Fruit fly (Drosophila melanogaster) whole organism, embryonic: Measurements from ENCODE around the gene CG13043.
A peak's percentile ranks its signal among the peaks of the same experiment; 100 is the strongest.

Experiments
- Adf1 ChIP-seq: fragments of 200-800 bp; sonication (Bioruptor generic); IDR thresholded peaks from 2 replicates; pipeline ENCODE4 v1.3.6; 2022; ENCODE audit warnings: missing biosample characterization, missing genetic modification characterization
- Atf6 ChIP-seq: fragments of 200-800 bp; sonication (Bioruptor generic); IDR thresholded peaks from 2 replicates; pipeline ENCODE4 v1.3.6; 2022; ENCODE audit warnings: missing biosample characterization, missing genetic modification characterization
- Blimp-1 ChIP-seq: fragments of 200-800 bp; sonication (Bioruptor generic); optimal IDR thresholded peaks from 3 replicates; lab custom pipeline; 2018; ENCODE audit warnings: missing biosample characterization, missing genetic modification characterization, mild to moderate bottlenecking, moderate library complexity, missing genetic modification reagents
- CG10462 ChIP-seq: fragments of 200-800 bp; sonication (Bioruptor generic); optimal IDR thresholded peaks from 2 replicates; lab custom pipeline; 2016; ENCODE audit warnings: missing biosample characterization, missing genetic modification characterization
- CG10565 ChIP-seq: fragments of 200-800 bp; sonication (Bioruptor generic); optimal IDR thresholded peaks from 3 replicates; lab custom pipeline; 2016; ENCODE audit warnings: missing biosample characterization, mild to moderate bottlenecking, missing genetic modification characterization
- CG11398 ChIP-seq: fragments of 200-800 bp; sonication (Bioruptor generic); optimal IDR thresholded peaks from 2 replicates; lab custom pipeline; 2016; ENCODE audit warnings: missing biosample characterization, missing genetic modification characterization
- CG11504 ChIP-seq: fragments of 200-800 bp; sonication (Bioruptor generic); optimal IDR thresholded peaks from 3 replicates; lab custom pipeline; 2019; ENCODE audit warnings: missing biosample characterization, mild to moderate bottlenecking, missing genetic modification characterization, moderate library complexity
- CG12155 ChIP-seq: fragments of 200-800 bp; sonication (Bioruptor generic); optimal IDR thresholded peaks from 3 replicates; lab custom pipeline; 2016; ENCODE audit warnings: missing biosample characterization, missing genetic modification characterization
- CG13424 ChIP-seq: fragments of 200-800 bp; sonication (Bioruptor generic); optimal IDR thresholded peaks from 2 replicates; lab custom pipeline; 2019; ENCODE audit warnings: missing biosample characterization, mild to moderate bottlenecking, missing genetic modification characterization, moderate library complexity
- CG14441 ChIP-seq: fragments of 200-800 bp; sonication (Bioruptor generic); IDR thresholded peaks from 2 replicates; pipeline ENCODE4 v1.3.6; 2022; ENCODE audit warnings: missing biosample characterization, missing genetic modification characterization
- CG15269 ChIP-seq: fragments of 200-800 bp; sonication (Bioruptor generic); optimal IDR thresholded peaks from 2 replicates; lab custom pipeline; 2018; ENCODE audit warnings: missing biosample characterization, mild to moderate bottlenecking, missing genetic modification characterization, moderate library complexity
- CG1647 ChIP-seq: fragments of 200-800 bp; sonication (Bioruptor generic); optimal IDR thresholded peaks from 3 replicates; lab custom pipeline; 2016; ENCODE audit warnings: missing biosample characterization, missing genetic modification characterization
- CG2678 ChIP-seq: fragments of 200-800 bp; sonication (Bioruptor generic); optimal IDR thresholded peaks from 3 replicates; lab custom pipeline; 2019; ENCODE audit warnings: missing biosample characterization, mild to moderate bottlenecking, missing genetic modification characterization, moderate library complexity
- CG32532 ChIP-seq: fragments of 200-800 bp; sonication (Bioruptor generic); IDR thresholded peaks from 2 replicates; pipeline ENCODE4 v1.3.6; 2022; ENCODE audit warnings: missing biosample characterization, missing genetic modification characterization
- CG7556 ChIP-seq: fragments of 200-800 bp; sonication (Bioruptor generic); optimal IDR thresholded peaks from 2 replicates; lab custom pipeline; 2017; ENCODE audit warnings: missing biosample characterization, mild to moderate bottlenecking, missing genetic modification characterization
- CG7839 ChIP-seq: fragments of 200-800 bp; sonication (Bioruptor generic); optimal IDR thresholded peaks from 3 replicates; lab custom pipeline; 2018; ENCODE audit warnings: missing biosample characterization, mild to moderate bottlenecking, missing genetic modification characterization, moderate library complexity
- CG8089 ChIP-seq: fragments of 200-800 bp; sonication (Bioruptor generic); optimal IDR thresholded peaks from 3 replicates; lab custom pipeline; 2016; ENCODE audit warnings: missing biosample characterization, missing genetic modification characterization
- CG9437 ChIP-seq: fragments of 200-800 bp; sonication (Bioruptor generic); optimal IDR thresholded peaks from 2 replicates; lab custom pipeline; 2018; ENCODE audit warnings: missing biosample characterization, mild to moderate bottlenecking, missing genetic modification characterization
- CTCF ChIP-seq: fragments of 200-800 bp; sonication (Bioruptor generic); optimal IDR thresholded peaks from 2 replicates; lab custom pipeline; 2017; ENCODE audit warnings: missing biosample characterization, mild to moderate bottlenecking, missing genetic modification characterization, moderate library complexity
- Deaf1 ChIP-seq: fragments of 200-800 bp; optimal IDR thresholded peaks from 3 replicates; lab custom pipeline; 2019; ENCODE audit warnings: missing biosample characterization, mild to moderate bottlenecking, missing genetic modification characterization, moderate library complexity
- Doc2 ChIP-seq: fragments of 200-800 bp; sonication (Bioruptor generic); IDR thresholded peaks from 2 replicates; pipeline ENCODE4 v1.3.6; 2022; ENCODE audit warnings: missing biosample characterization, missing genetic modification characterization
- Doc3 ChIP-seq: fragments of 200-800 bp; sonication (Bioruptor generic); IDR thresholded peaks from 3 replicates; pipeline ENCODE4 v1.3.6; 2022; ENCODE audit warnings: missing biosample characterization, missing genetic modification characterization; ENCODE audit not compliant: partially characterized antibody
- H2.0 ChIP-seq: fragments of 200-800 bp; sonication (Bioruptor generic); IDR thresholded peaks from 2 replicates; pipeline ENCODE4 v1.3.6; 2022; ENCODE audit warnings: missing biosample characterization, missing genetic modification characterization
- Hr51 ChIP-seq, 2 experiments: fragments of 200-800 bp; sonication (Bioruptor generic); optimal IDR thresholded peaks; 2 replicates in 1 of 2; 3 replicates in 1 of 2; lab custom pipeline; 2016 to 2018; ENCODE audit warnings: missing biosample characterization in 2 of 2, missing genetic modification characterization in 2 of 2, mild to moderate bottlenecking in 1 of 2, moderate library complexity in 1 of 2
- Jarid2 ChIP-seq: fragments of 200-800 bp; sonication (Bioruptor generic); optimal IDR thresholded peaks from 3 replicates; lab custom pipeline; 2017; ENCODE audit warnings: mild to moderate bottlenecking, missing biosample characterization, missing genetic modification reagents, missing genetic modification characterization
- MESR4 ChIP-seq: fragments of 200-800 bp; sonication (Bioruptor generic); optimal IDR thresholded peaks from 2 replicates; lab custom pipeline; 2018; ENCODE audit warnings: missing biosample characterization, mild to moderate bottlenecking, missing genetic modification characterization, moderate library complexity
- Mad ChIP-seq: fragments of 200-800 bp; sonication (Bioruptor generic); optimal IDR thresholded peaks from 2 replicates; lab custom pipeline; 2016; ENCODE audit warnings: missing biosample characterization, missing genetic modification characterization
- Oli ChIP-seq: fragments of 200-800 bp; sonication (Bioruptor generic); optimal IDR thresholded peaks from 2 replicates; lab custom pipeline; 2018; ENCODE audit warnings: missing biosample characterization, mild to moderate bottlenecking, missing genetic modification characterization, moderate library complexity
- PHDP ChIP-seq: fragments of 200-800 bp; sonication (Bioruptor generic); optimal IDR thresholded peaks from 3 replicates; lab custom pipeline; 2018; ENCODE audit warnings: missing biosample characterization, mild to moderate bottlenecking, missing genetic modification characterization, moderate library complexity
- Ptx1 ChIP-seq: fragments of 200-800 bp; sonication (Bioruptor generic); IDR thresholded peaks from 2 replicates; pipeline ENCODE4 v1.3.6; 2022; ENCODE audit warnings: missing biosample characterization, missing genetic modification characterization
- Sox100B ChIP-seq: fragments of 200-800 bp; sonication (Bioruptor generic); optimal IDR thresholded peaks from 3 replicates; lab custom pipeline; 2018; ENCODE audit warnings: missing biosample characterization, mild to moderate bottlenecking, missing genetic modification characterization
- Sox102F ChIP-seq: fragments of 200-800 bp; sonication (Bioruptor generic); optimal IDR thresholded peaks from 2 replicates; lab custom pipeline; 2018; ENCODE audit warnings: missing biosample characterization, mild to moderate bottlenecking, missing genetic modification characterization, moderate library complexity
- Spps ChIP-seq: fragments of 200-800 bp; sonication (Bioruptor generic); optimal IDR thresholded peaks from 2 replicates; lab custom pipeline; 2018; ENCODE audit warnings: missing biosample characterization, mild to moderate bottlenecking, missing genetic modification characterization
- cato ChIP-seq: fragments of 200-800 bp; sonication (Bioruptor generic); optimal IDR thresholded peaks from 2 replicates; lab custom pipeline; 2016; ENCODE audit warnings: missing biosample characterization, missing genetic modification characterization, borderline replicate concordance
- ci ChIP-seq: fragments of 200-800 bp; sonication (Bioruptor generic); IDR thresholded peaks from 3 replicates; pipeline ENCODE4 v1.3.6; 2022; ENCODE audit warnings: missing biosample characterization, missing genetic modification characterization
- dmrt99B ChIP-seq: fragments of 200-800 bp; sonication (Bioruptor generic); optimal IDR thresholded peaks from 2 replicates; lab custom pipeline; 2018; ENCODE audit warnings: missing biosample characterization, mild to moderate bottlenecking, missing genetic modification characterization, moderate library complexity
- dysf ChIP-seq: fragments of 200-800 bp; sonication (Bioruptor generic); IDR thresholded peaks from 3 replicates; pipeline ENCODE4 v1.3.6; 2022; ENCODE audit warnings: missing biosample characterization, missing genetic modification characterization
- gem ChIP-seq: fragments of 200-800 bp; sonication (Bioruptor generic); optimal IDR thresholded peaks from 2 replicates; lab custom pipeline; 2019; ENCODE audit warnings: missing biosample characterization, mild to moderate bottlenecking, missing genetic modification characterization, moderate library complexity
- gsb-n ChIP-seq: fragments of 200-800 bp; sonication (Bioruptor generic); optimal IDR thresholded peaks from 3 replicates; lab custom pipeline; 2018; ENCODE audit warnings: missing biosample characterization, mild to moderate bottlenecking, missing genetic modification characterization
- hbn ChIP-seq: fragments of 200-800 bp; sonication (Bioruptor generic); IDR thresholded peaks from 2 replicates; pipeline ENCODE4 v1.3.6; 2022; ENCODE audit warnings: missing biosample characterization, missing genetic modification characterization; ENCODE audit not compliant: partially characterized antibody
- kah ChIP-seq: fragments of 200-800 bp; sonication (Bioruptor generic); optimal IDR thresholded peaks from 2 replicates; lab custom pipeline; 2018; ENCODE audit warnings: missing biosample characterization, mild to moderate bottlenecking, missing genetic modification characterization
- lab ChIP-seq: fragments of 200-800 bp; sonication (Bioruptor generic); optimal IDR thresholded peaks from 3 replicates; lab custom pipeline; 2017; ENCODE audit warnings: missing biosample characterization, missing genetic modification characterization, mild to moderate bottlenecking, moderate library complexity, missing genetic modification reagents
- nmo ChIP-seq: fragments of 200-800 bp; sonication (Bioruptor generic); optimal IDR thresholded peaks from 2 replicates; lab custom pipeline; 2018; ENCODE audit warnings: missing biosample characterization, mild to moderate bottlenecking, missing genetic modification characterization, moderate library complexity
- oc ChIP-seq: fragments of 200-800 bp; sonication (Bioruptor generic); optimal IDR thresholded peaks from 2 replicates; lab custom pipeline; 2018; ENCODE audit warnings: missing biosample characterization, mild to moderate bottlenecking, missing genetic modification characterization, moderate library complexity
- row ChIP-seq: fragments of 200-800 bp; sonication (Bioruptor generic); IDR thresholded peaks from 3 replicates; pipeline ENCODE4 v1.3.6; 2022; ENCODE audit warnings: missing biosample characterization, missing genetic modification characterization
- tap ChIP-seq: fragments of 200-800 bp; optimal IDR thresholded peaks from 3 replicates; lab custom pipeline; 2019; ENCODE audit warnings: missing biosample characterization, mild to moderate bottlenecking, missing genetic modification characterization, moderate library complexity
- tx ChIP-seq: fragments of 200-800 bp; sonication (Bioruptor generic); optimal IDR thresholded peaks from 2 replicates; lab custom pipeline; 2016; ENCODE audit warnings: missing biosample characterization, missing genetic modification characterization
- unpg ChIP-seq: fragments of 200-800 bp; sonication (Bioruptor generic); optimal IDR thresholded peaks from 3 replicates; lab custom pipeline; 2018; ENCODE audit warnings: missing biosample characterization, mild to moderate bottlenecking, missing genetic modification characterization, moderate library complexity

Gene CG13043

dm6 chr3L:16305820-16306650, at the start of gene CG13043, which contains the start of gene CG13063:
Gene CG13043 (minus strand): TSS chr3L:16305870.
Gene CG13063 (plus strand): TSS chr3L:16306600.
- no peak for TF ChIP-seq CG8089 (GFP tag; lab: Kevin White, UChicago)
- TF ChIP-seq hbn (GFP tag; lab: Robert Waterston, UW), result no peak
- TF ChIP-seq dmrt99B (tag; lab: Kevin White, UChicago), result peak; percentile 2
- TF ChIP-seq Doc3 (GFP tag; lab: Robert Waterston, UW), result no peak
- peak; percentile 35; the same call in 1 of the 2 replicates for TF ChIP-seq Ptx1 (GFP tag; lab: Robert Waterston, UW)
- TF ChIP-seq Atf6 (GFP tag; lab: Robert Waterston, UW), result peak; percentile 15; the same call in 1 of the 2 replicates
- TF ChIP-seq gsb-n (tag; lab: Kevin White, UChicago), result peak; percentile 58
- peak; percentile 26 for TF ChIP-seq CG7839
- TF ChIP-seq Adf1 (GFP tag; lab: Robert Waterston, UW), result no peak
- peak; percentile 3 for TF ChIP-seq PHDP (tag; lab: Kevin White, UChicago)
- 0 out of 2 replicates have a peak, but pooled peaks have one; percentile 17 for TF ChIP-seq H2.0 (GFP tag; lab: Robert Waterston, UW)
- TF ChIP-seq Spps (tag; lab: Kevin White, UChicago), result no peak
- peak; percentile 59 for TF ChIP-seq CG11504 (tag; lab: Kevin White, UChicago)
- TF ChIP-seq Deaf1 (tag; lab: Kevin White, UChicago), result peak; percentile 18
- peak; percentile 42 for TF ChIP-seq CG2678
- no peak for TF ChIP-seq CG12155 (GFP tag; lab: Kevin White, UChicago)
- peak; percentile 22 for TF ChIP-seq tap (tag; lab: Kevin White, UChicago)
- peak; percentile 22 for TF ChIP-seq Oli (tag; lab: Kevin White, UChicago)
- TF ChIP-seq MESR4 (GFP tag; lab: Kevin White, UChicago), result no peak
- TF ChIP-seq CG1647 (GFP tag; lab: Kevin White, UChicago), result no peak
- no peak for TF ChIP-seq tx (GFP tag; lab: Kevin White, UChicago)
- 0 out of 2 replicates have a peak, but pooled peaks have one; percentile 27 for TF ChIP-seq CG14441
- peak in 1 of 2 experiments; percentile 37 for TF ChIP-seq Hr51 (GFP tag; optimal IDR thresholded peaks at IDR 0.05; lab: Kevin White, UChicago)
- peak; percentile 35 for TF ChIP-seq Sox102F (GFP tag; lab: Kevin White, UChicago)
- peak; percentile 41 for TF ChIP-seq CG15269 (tag; lab: Kevin White, UChicago)
- peak; percentile 41; the same call in 1 of the 3 replicates for TF ChIP-seq row (GFP tag; lab: Robert Waterston, UW)
- no peak for TF ChIP-seq Jarid2 (GFP tag; lab: Kevin White, UChicago)
- no peak for TF ChIP-seq Doc2
- TF ChIP-seq oc (tag; lab: Kevin White, UChicago), result peak; percentile 7
- TF ChIP-seq CG11398 (GFP tag; lab: Kevin White, UChicago), result no peak
- no peak for TF ChIP-seq CTCF (GFP tag; lab: Kevin White, UChicago)
- no peak for TF ChIP-seq CG10462 (GFP tag; lab: Kevin White, UChicago)
- TF ChIP-seq unpg (GFP tag; lab: Kevin White, UChicago), result peak; percentile 42
- peak; percentile 34 for TF ChIP-seq CG13424 (tag; lab: Kevin White, UChicago)
- peak; percentile 32 for TF ChIP-seq Sox100B (GFP tag; lab: Kevin White, UChicago)
- no peak for TF ChIP-seq lab (GFP tag; lab: Kevin White, UChicago)
- TF ChIP-seq CG9437 (GFP tag; lab: Kevin White, UChicago), result no peak
- TF ChIP-seq ci (GFP tag; lab: Robert Waterston, UW), result 0 out of 3 replicates have a peak, but pooled peaks have one; percentile 32
- TF ChIP-seq dysf, result 0 out of 3 replicates have a peak, but pooled peaks have one; percentile 31
- TF ChIP-seq nmo (GFP tag; lab: Kevin White, UChicago), result peak; percentile 10
- TF ChIP-seq cato (GFP tag; lab: Kevin White, UChicago), result no peak
- TF ChIP-seq Blimp-1, result peak; percentile 27
- no peak for TF ChIP-seq Mad (GFP tag; lab: Kevin White, UChicago)
- TF ChIP-seq kah (GFP tag; lab: Kevin White, UChicago), result no peak
- peak; percentile 11 for TF ChIP-seq CG7556 (GFP tag; lab: Kevin White, UChicago)
- no peak for TF ChIP-seq CG10565 (GFP tag; lab: Kevin White, UChicago)
- TF ChIP-seq CG32532 (GFP tag; lab: Robert Waterston, UW), result no peak
- TF ChIP-seq gem (tag; lab: Kevin White, UChicago), result peak; percentile 59
